Worm (Caenorhabditis elegans) whole organism, L3 larva: ENCODE results near the gene che-10.

Experiments used
- R02D3.7 ChIP-seq: fragments of 150-350 bp; optimal IDR thresholded peaks from 2 replicates; lab custom pipeline; 2014; ENCODE audit warnings: missing biosample characterization, missing genetic modification characterization
- elt-1 ChIP-seq: fragments of 150-350 bp; optimal IDR thresholded peaks from 2 replicates; lab custom pipeline; 2014; ENCODE audit warnings: missing biosample characterization, missing genetic modification characterization
- elt-3 ChIP-seq, 3 experiments: fragments of 150-350 bp in 1 of 3; sonication (generic microtip) in 2 of 3; optimal IDR thresholded peaks; 2 replicates in 2 of 3; 4 replicates in 1 of 3; lab custom pipeline; 2014 to 2017; ENCODE audit warnings: missing biosample characterization in 3 of 3, missing genetic modification characterization in 3 of 3
- fkh-10 ChIP-seq: sonication (generic microtip); optimal IDR thresholded peaks from 2 replicates; lab custom pipeline; 2017; ENCODE audit warnings: missing biosample characterization, missing genetic modification reagents, missing genetic modification characterization
- nfya-1 ChIP-seq: sonication (generic microtip); optimal IDR thresholded peaks from 2 replicates; lab custom pipeline; 2017; ENCODE audit warnings: missing genetic modification characterization, mild to moderate bottlenecking, missing compliant biosample characterization, antibody characterized with exemption, moderate library complexity; ENCODE audit not compliant: insufficient read depth
- nhr-12 ChIP-seq: fragments of 150-350 bp; optimal IDR thresholded peaks from 2 replicates; lab custom pipeline; 2014; ENCODE audit warnings: missing biosample characterization, missing genetic modification characterization
- nhr-237 ChIP-seq: fragments of 150-350 bp; optimal IDR thresholded peaks from 2 replicates; lab custom pipeline; 2014; ENCODE audit warnings: missing biosample characterization, missing genetic modification characterization
- nhr-28 ChIP-seq: fragments of 150-350 bp; optimal IDR thresholded peaks from 2 replicates; lab custom pipeline; 2014; ENCODE audit warnings: missing biosample characterization, missing genetic modification characterization
- nhr-67 ChIP-seq: fragments of 150-350 bp; optimal IDR thresholded peaks from 2 replicates; lab custom pipeline; 2014; ENCODE audit warnings: missing biosample characterization, missing genetic modification characterization
- unc-62 ChIP-seq: fragments of 150-350 bp; sonication (generic microtip); optimal IDR thresholded peaks from 4 replicates; lab custom pipeline; 2014; ENCODE audit warnings: missing biosample characterization, missing genetic modification reagents, missing genetic modification characterization
- ztf-4 ChIP-seq: fragments of 150-350 bp; optimal IDR thresholded peaks from 2 replicates; lab custom pipeline; 2014; ENCODE audit warnings: missing biosample characterization, missing genetic modification characterization

- TF ChIP-seq ztf-4 (tag; lab: Kevin White, UChicago), result no peak
- no peak for TF ChIP-seq nhr-28 (tag; lab: Kevin White, UChicago)
- no peak for TF ChIP-seq elt-3 (tag; optimal IDR thresholded peaks at IDR 0.05; lab: Kevin White, UChicago)
- TF ChIP-seq unc-62 (GFP tag; lab: Kevin White, UChicago), result no peak
- TF ChIP-seq nfya-1 (tag; lab: Kevin White, UChicago), result no peak
- TF ChIP-seq nhr-237 (tag; lab: Kevin White, UChicago), result no peak
- no peak for TF ChIP-seq R02D3.7
- TF ChIP-seq elt-1 (tag; lab: Kevin White, UChicago), result no peak
- TF ChIP-seq nhr-12 (tag; lab: Kevin White, UChicago), result no peak
- TF ChIP-seq fkh-10, result no peak
- TF ChIP-seq nhr-67 (tag; lab: Kevin White, UChicago), result no peak
Measured at ce11 chrII:4612694-4613093, 25.4 kb downstream of the che-10 start, which contains the start of gene pqn-35.
